Fruit fly (Drosophila melanogaster) Kc167 (cell line): Measurements from ENCODE around the gene gdl.

Source experiments
- Sin3A ChIP-seq: fragments of >200 bp; optimal IDR thresholded peaks from 2 replicates; lab custom pipeline; 2018; ENCODE audit warnings: missing external identifiers
- h ChIP-seq: fragments of >200 bp; optimal IDR thresholded peaks from 3 replicates; lab custom pipeline; 2018; ENCODE audit warnings: missing external identifiers
- insv ChIP-seq: fragments of >200 bp; optimal IDR thresholded peaks from 3 replicates; lab custom pipeline; 2018; ENCODE audit warnings: missing external identifiers
- psq ChIP-seq: fragments of >200 bp; optimal IDR thresholded peaks from 2 replicates; lab custom pipeline; 2017; ENCODE audit warnings: missing external identifiers
- ttk ChIP-seq: sonication (Bioruptor generic); optimal IDR thresholded peaks from 2 replicates; lab custom pipeline; 2017; ENCODE audit warnings: missing external identifiers

DNA sequence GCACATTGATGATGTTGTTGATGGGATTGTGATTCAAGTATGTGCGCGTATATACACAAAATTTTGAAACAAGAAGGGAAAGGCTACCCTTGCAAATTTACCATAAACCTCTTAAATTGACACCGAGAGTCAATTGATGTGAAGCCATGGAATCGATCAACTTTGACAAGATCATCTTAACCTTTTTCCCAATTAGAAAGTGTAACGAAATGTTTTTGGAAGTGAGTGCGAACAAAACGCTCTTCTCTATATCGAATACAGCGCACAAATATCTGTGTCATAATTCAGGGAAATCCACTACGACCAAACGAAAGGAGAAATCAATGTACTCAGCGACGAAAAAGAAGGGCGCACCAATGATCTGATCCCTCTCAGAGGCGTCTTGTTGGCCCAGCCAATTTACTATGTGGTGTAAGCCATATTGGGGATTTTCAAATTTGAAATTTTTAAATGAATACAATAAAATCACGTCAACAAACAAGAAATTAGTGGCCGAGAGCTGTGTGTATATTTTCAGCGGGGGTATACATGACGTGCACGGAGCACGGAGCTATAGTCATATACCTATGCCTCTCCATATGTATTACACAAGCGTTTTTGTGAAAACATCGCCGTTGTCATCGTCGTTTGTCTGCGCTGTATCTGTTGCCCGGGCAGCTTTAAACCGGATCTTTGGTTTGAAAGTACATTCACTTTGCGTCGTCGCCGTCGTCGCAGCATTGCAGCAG is 24.3 kb downstream of the gdl start:
- TF ChIP-seq psq (lab: Kevin White, UChicago) = no peak
- no peak for TF ChIP-seq Sin3A (lab: Kevin White, UChicago)
- no peak for TF ChIP-seq h (lab: Kevin White, UChicago)
- no peak for TF ChIP-seq ttk (lab: Kevin White, UChicago)
- TF ChIP-seq insv (lab: Kevin White, UChicago) = no peak
